Fruit fly (Drosophila melanogaster): ENCODE results near the gene t-cup.

Gene t-cup

dm6 chr2L:12504886-12505450 lies 7.8 kb upstream of the t-cup start:
- TF ChIP-seq Pif1B (GFP tag; optimal IDR thresholded peaks at IDR 0.05) (no peak), CG8159 (tag; optimal IDR thresholded peaks at IDR 0.05) (no peak), CG12605 (GFP tag; IDR thresholded peaks at IDR 0.05) (no peak), CG13204 (GFP tag; optimal IDR thresholded peaks at IDR 0.05) (no peak), CG4496 (GFP tag; IDR thresholded peaks at IDR 0.05) (no peak), fd96Ca (GFP tag; IDR thresholded peaks at IDR 0.05) (no peak), rn (GFP tag; IDR thresholded peaks at IDR 0.05) (no peak), D1 (tag; optimal IDR thresholded peaks at IDR 0.05) (no peak), gl (tag; optimal IDR thresholded peaks at IDR 0.05) (no peak), Snoo (tag; optimal IDR thresholded peaks at IDR 0.05) (no peak), CG8301 (tag; optimal IDR thresholded peaks at IDR 0.05) (no peak)

- TF ChIP-seq fd96Ca (GFP tag; IDR thresholded peaks at IDR 0.05) (no peak), CG32121 (GFP tag; IDR thresholded peaks at IDR 0.05) (no peak), rn (GFP tag; IDR thresholded peaks at IDR 0.05) (no peak), CG15710 (tag; optimal IDR thresholded peaks at IDR 0.05) (no peak), EcR (GFP tag; optimal IDR thresholded peaks at IDR 0.05) (no peak), CG9948 (tag; optimal IDR thresholded peaks at IDR 0.05) (no peak), CG8301 (tag; optimal IDR thresholded peaks at IDR 0.05) (peak; percentile 14), Pif1A (GFP tag; optimal IDR thresholded peaks at IDR 0.05) (no peak), CG17806 (tag; optimal IDR thresholded peaks at IDR 0.05) (no peak), CG12605 (GFP tag; IDR thresholded peaks at IDR 0.05) (no peak), D1 (tag; optimal IDR thresholded peaks at IDR 0.05) (no peak), CG34367 (tag; optimal IDR thresholded peaks at IDR 0.05) (no peak), gl (tag; optimal IDR thresholded peaks at IDR 0.05) (no peak), Snoo (tag; optimal IDR thresholded peaks at IDR 0.05) (no peak), CG10348 (GFP tag; IDR thresholded peaks at IDR 0.05) (no peak), CG8159 (tag; optimal IDR thresholded peaks at IDR 0.05) (no peak), Pif1B (GFP tag; optimal IDR thresholded peaks at IDR 0.05) (no peak), Ets98B (GFP tag; IDR thresholded peaks at IDR 0.05) (peak; percentile 32; the same call in 1 of the 2 replicates), CG4496 (GFP tag; IDR thresholded peaks at IDR 0.05) (peak; percentile 41; the same call in 1 of the 3 replicates), CG14655 (GFP tag; optimal IDR thresholded peaks at IDR 0.05) (peak; percentile 2), CG13204 (GFP tag; optimal IDR thresholded peaks at IDR 0.05) (no peak)
Observed at dm6 chr2L:12504006-12504885, 7.1 kb upstream of the t-cup start.

DNA sequence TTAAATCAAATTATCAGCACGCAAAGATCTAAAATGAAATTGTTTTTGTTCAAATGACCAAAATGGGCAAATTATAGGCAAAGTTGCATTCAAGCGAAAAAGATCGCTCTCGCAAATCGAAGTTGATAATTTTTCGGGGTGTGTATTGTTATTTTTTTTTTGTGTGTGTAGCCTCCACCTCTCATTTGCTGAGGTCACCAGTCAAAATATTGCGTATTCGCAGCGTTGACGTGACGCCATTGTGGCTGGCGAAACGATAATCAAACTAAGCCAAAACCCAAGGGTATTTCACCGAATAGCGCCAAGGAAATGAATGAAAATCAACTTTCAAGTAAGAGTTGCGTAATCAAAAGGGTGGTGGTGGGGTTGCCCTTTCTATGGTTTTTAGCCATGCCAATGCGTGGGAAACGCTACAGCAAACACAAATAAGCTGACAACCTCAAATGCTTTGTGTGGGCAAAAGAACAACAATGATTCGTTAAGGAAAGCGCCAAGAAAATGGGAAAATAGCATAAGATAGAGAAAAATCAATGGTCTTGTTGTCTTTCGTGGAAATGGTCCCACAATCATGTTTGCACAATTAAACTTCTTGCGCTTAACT lies 5.8 kb upstream of the t-cup start:
- TF ChIP-seq CG32121 (GFP tag; IDR thresholded peaks at IDR 0.05): no peak
- TF ChIP-seq rn (GFP tag; IDR thresholded peaks at IDR 0.05): no peak
- TF ChIP-seq gl (tag; optimal IDR thresholded peaks at IDR 0.05): no peak
- TF ChIP-seq Snoo (tag; optimal IDR thresholded peaks at IDR 0.05): no peak
- TF ChIP-seq CG9948 (tag; optimal IDR thresholded peaks at IDR 0.05): no peak
- no peak for TF ChIP-seq Pif1B (GFP tag; optimal IDR thresholded peaks at IDR 0.05)
- TF ChIP-seq CG4496 (GFP tag; IDR thresholded peaks at IDR 0.05): no peak
- no peak for TF ChIP-seq CG10348 (GFP tag; IDR thresholded peaks at IDR 0.05)
- no peak for TF ChIP-seq Ets98B (GFP tag; IDR thresholded peaks at IDR 0.05)
- TF ChIP-seq CG12605 (GFP tag; IDR thresholded peaks at IDR 0.05): no peak
- no peak for TF ChIP-seq CG34367 (tag; optimal IDR thresholded peaks at IDR 0.05)
- TF ChIP-seq CG15710 (tag; optimal IDR thresholded peaks at IDR 0.05): no peak
- TF ChIP-seq CG8301 (tag; optimal IDR thresholded peaks at IDR 0.05): no peak
- no peak for TF ChIP-seq fd96Ca (GFP tag; IDR thresholded peaks at IDR 0.05)
- TF ChIP-seq CG14655 (GFP tag; optimal IDR thresholded peaks at IDR 0.05): no peak
- TF ChIP-seq CG13204 (GFP tag; optimal IDR thresholded peaks at IDR 0.05): no peak
- TF ChIP-seq CG17806 (tag; optimal IDR thresholded peaks at IDR 0.05): no peak
- no peak for TF ChIP-seq EcR (GFP tag; optimal IDR thresholded peaks at IDR 0.05)

DNA sequence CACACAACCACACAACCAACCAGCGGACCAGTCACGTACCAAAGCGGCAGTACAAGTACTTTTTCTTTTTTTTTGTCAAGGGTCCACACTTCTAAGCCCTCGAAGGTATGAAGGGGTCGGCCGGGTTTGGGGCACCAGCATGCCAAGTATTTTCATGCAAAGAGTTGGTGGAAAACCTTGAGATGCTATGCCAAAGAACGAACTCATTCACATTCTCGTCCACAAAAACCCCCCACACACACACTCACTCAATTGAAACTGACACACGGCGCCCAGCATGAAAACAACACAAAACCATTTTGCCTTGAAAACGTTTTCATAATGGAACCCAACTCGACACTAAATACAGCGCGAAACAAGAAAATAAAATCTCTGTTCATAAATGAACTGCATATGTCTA lies 3.3 kb upstream of the t-cup start:
- TF ChIP-seq EcR (GFP tag; optimal IDR thresholded peaks at IDR 0.05) (no peak), CG10348 (GFP tag; IDR thresholded peaks at IDR 0.05) (no peak), CG8301 (tag; optimal IDR thresholded peaks at IDR 0.05) (no peak), CG12605 (GFP tag; IDR thresholded peaks at IDR 0.05) (no peak), Snoo (tag; optimal IDR thresholded peaks at IDR 0.05) (no peak), rn (GFP tag; IDR thresholded peaks at IDR 0.05) (no peak), CG8159 (tag; optimal IDR thresholded peaks at IDR 0.05) (no peak), CG14655 (GFP tag; optimal IDR thresholded peaks at IDR 0.05) (no peak), CG17806 (tag; optimal IDR thresholded peaks at IDR 0.05) (no peak), Pif1B (GFP tag; optimal IDR thresholded peaks at IDR 0.05) (no peak), Pif1A (GFP tag; optimal IDR thresholded peaks at IDR 0.05) (no peak), CG32121 (GFP tag; IDR thresholded peaks at IDR 0.05) (no peak), fd96Ca (GFP tag; IDR thresholded peaks at IDR 0.05) (no peak), CG34367 (tag; optimal IDR thresholded peaks at IDR 0.05) (no peak), CG4496 (GFP tag; IDR thresholded peaks at IDR 0.05) (no peak), CG9948 (tag; optimal IDR thresholded peaks at IDR 0.05) (no peak), Ets98B (GFP tag; IDR thresholded peaks at IDR 0.05) (no peak), CG13204 (GFP tag; optimal IDR thresholded peaks at IDR 0.05) (no peak), D1 (tag; optimal IDR thresholded peaks at IDR 0.05) (no peak)

DNA sequence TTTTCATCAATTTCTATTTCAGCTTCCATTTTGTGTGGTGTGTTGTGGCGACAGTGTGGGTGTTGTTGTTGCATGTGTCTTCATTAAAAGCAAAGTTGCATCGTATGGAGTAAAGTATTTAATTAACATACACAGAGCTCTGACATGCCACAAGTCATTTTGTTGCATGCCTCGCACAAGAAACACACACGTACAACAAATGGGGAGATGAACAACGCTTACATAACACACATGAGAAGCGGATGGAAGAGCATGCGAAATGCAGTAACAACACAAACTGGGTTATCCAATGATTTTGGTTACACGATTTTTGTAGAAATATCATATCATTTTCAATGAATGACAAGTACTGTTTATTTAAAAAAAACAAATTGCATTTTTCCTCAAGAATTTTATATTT lies 2.1 kb upstream of the t-cup start:
- TF ChIP-seq CG8301 (tag; optimal IDR thresholded peaks at IDR 0.05): no peak
- no peak for TF ChIP-seq CG15710 (tag; optimal IDR thresholded peaks at IDR 0.05)
- TF ChIP-seq CG10348 (GFP tag; IDR thresholded peaks at IDR 0.05): no peak
- TF ChIP-seq CG17806 (tag; optimal IDR thresholded peaks at IDR 0.05): no peak
- TF ChIP-seq CG9948 (tag; optimal IDR thresholded peaks at IDR 0.05): no peak
- TF ChIP-seq gl (tag; optimal IDR thresholded peaks at IDR 0.05): no peak
- no peak for TF ChIP-seq CG4496 (GFP tag; IDR thresholded peaks at IDR 0.05)
- TF ChIP-seq Snoo (tag; optimal IDR thresholded peaks at IDR 0.05): no peak
- no peak for TF ChIP-seq CG12605 (GFP tag; IDR thresholded peaks at IDR 0.05)
- no peak for TF ChIP-seq Pif1A (GFP tag; optimal IDR thresholded peaks at IDR 0.05)
- TF ChIP-seq CG14655 (GFP tag; optimal IDR thresholded peaks at IDR 0.05): no peak
- no peak for TF ChIP-seq CG8159 (tag; optimal IDR thresholded peaks at IDR 0.05)
- TF ChIP-seq fd96Ca (GFP tag; IDR thresholded peaks at IDR 0.05): no peak
- no peak for TF ChIP-seq D1 (tag; optimal IDR thresholded peaks at IDR 0.05)
- TF ChIP-seq CG32121 (GFP tag; IDR thresholded peaks at IDR 0.05): no peak
